Fruit fly (Drosophila melanogaster): Measurements from ENCODE around the gene BomBc3.

The BomBc3 gene

DNA sequence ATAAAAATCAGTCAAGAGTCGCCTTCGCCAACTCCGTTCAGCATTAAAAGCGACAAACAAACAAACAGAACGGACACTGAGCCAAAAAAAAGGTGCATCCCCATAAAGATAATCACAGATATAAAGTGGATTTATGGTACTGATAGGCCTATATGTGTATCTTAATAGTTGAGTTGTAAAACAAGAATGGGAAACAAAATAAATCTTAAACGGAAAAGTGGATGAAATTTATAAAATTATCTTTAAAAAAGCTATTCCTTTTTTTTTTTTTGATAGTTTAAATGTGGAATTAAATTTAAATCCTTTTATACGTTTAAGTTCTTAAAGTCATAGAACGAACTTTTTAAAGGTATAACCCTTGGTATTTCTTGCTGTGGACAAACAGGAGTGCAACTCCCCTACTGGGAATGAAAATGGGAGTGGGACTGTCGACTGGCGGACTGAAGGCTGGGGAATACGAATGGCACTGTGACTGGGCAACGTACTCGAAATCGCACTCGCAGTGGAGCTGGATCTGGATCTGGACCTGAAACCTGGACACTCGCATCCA lies 50.2 kb downstream of the BomBc3 start (continued):
- TF ChIP-seq dac (GFP tag; optimal IDR thresholded peaks at IDR 0.05) (no peak), CG11294 (GFP tag; IDR thresholded peaks at IDR 0.05) (no peak), Eip75B (GFP tag; optimal IDR thresholded peaks at IDR 0.05) (peak; percentile 45), Lpt (GFP tag; optimal IDR thresholded peaks at IDR 0.05) (no peak), Ets96B (tag; optimal IDR thresholded peaks at IDR 0.05) (peak; percentile 54), Hr38 (GFP tag; optimal IDR thresholded peaks at IDR 0.05) (no peak), CG1621 (tag; optimal IDR thresholded peaks at IDR 0.05) (no peak), Sox14 (GFP tag; optimal IDR thresholded peaks at IDR 0.05) (no peak), svp (GFP tag) (peak; percentile 78), eg (GFP tag; IDR thresholded peaks at IDR 0.05) (no peak), CG7368 (GFP tag; optimal IDR thresholded peaks at IDR 0.05) (peak; percentile 10), CG11902 (GFP tag; optimal IDR thresholded peaks at IDR 0.05) (no peak), ss (GFP tag; optimal IDR thresholded peaks at IDR 0.05) (peak; percentile 3 to 33), CG10631 (GFP tag; optimal IDR thresholded peaks at IDR 0.05) (peak; percentile 67), Sox15 (GFP tag; optimal IDR thresholded peaks at IDR 0.05) (no peak), CG6163 (GFP tag; IDR thresholded peaks at IDR 0.05) (no peak), fd59A (GFP tag; optimal IDR thresholded peaks at IDR 0.05) (peak; percentile 21), Ets21C (GFP tag; optimal IDR thresholded peaks at IDR 0.05) (no peak), CG15336 (GFP tag; IDR thresholded peaks at IDR 0.05) (no peak), CG6854 (GFP tag; optimal IDR thresholded peaks at IDR 0.05) (no peak)
